Worm (Caenorhabditis elegans) whole organism, young adult: Measurements from ENCODE around the gene str-121.

Experiments used
- ama-1 ChIP-seq, 3 experiments: fragments of 150-350 bp in 1 of 3; sonication (generic microtip) in 2 of 3; optimal IDR thresholded peaks; 2 replicates each; lab custom pipeline; 2014 to 2018; ENCODE audit warnings: missing biosample characterization in 2 of 3, missing genetic modification characterization in 2 of 3, missing genetic modification reagents in 2 of 3
- aptf-2 ChIP-seq: fragments of 200-800 bp; sonication (Bioruptor generic); conservative IDR thresholded peaks from 2 replicates; pipeline ENCODE4 v1.3.6; 2022; ENCODE audit warnings: missing genetic modification reagents, missing genetic modification characterization, missing compliant biosample characterization
- efl-1 ChIP-seq: fragments of 150-350 bp; optimal IDR thresholded peaks from 2 replicates; lab custom pipeline; 2014; ENCODE audit warnings: missing biosample characterization, missing genetic modification reagents, missing genetic modification characterization
- lin-35 ChIP-seq, 3 experiments: fragments of 150-350 bp in 2 of 3; sonication (generic microtip) in 1 of 3; optimal IDR thresholded peaks; 2 replicates each; lab custom pipeline; 2014 to 2018; ENCODE audit warnings: missing biosample characterization in 3 of 3, missing genetic modification characterization in 3 of 3, missing genetic modification reagents in 3 of 3
- sea-2 ChIP-seq: fragments of 200-800 bp; sonication (Bioruptor generic); IDR thresholded peaks from 2 replicates; pipeline ENCODE4 v1.3.6; 2022; ENCODE audit warnings: missing genetic modification characterization, missing compliant biosample characterization
- unc-62 ChIP-seq: fragments of 150-350 bp; optimal IDR thresholded peaks from 2 replicates; lab custom pipeline; 2014; ENCODE audit warnings: missing biosample characterization, missing genetic modification reagents, missing genetic modification characterization

DNA sequence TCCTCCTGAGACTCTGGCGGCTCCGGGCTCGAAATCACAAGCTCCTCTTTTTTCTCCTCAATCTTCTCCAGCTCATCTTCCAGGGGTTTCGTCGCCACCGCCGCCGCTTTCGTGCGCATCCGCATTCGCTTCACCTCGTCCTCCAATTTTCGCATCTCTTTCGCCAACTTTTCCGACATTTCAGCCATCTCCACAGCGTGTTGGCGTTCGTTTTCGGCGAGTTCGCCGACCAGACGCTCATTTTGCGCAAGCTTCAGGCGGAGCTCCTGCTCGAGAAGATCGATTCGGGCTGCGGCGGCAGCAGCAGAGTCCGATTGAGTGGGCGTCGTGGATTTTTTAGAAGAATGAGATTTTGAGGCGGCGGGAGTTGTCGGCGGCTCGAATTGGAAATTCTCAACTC, 48.8 kb upstream of the str-121 start:
- TF ChIP-seq sea-2 (GFP tag; lab: Robert Waterston, UW) = no peak
- TF ChIP-seq ama-1 (optimal IDR thresholded peaks at IDR 0.05; lab: Kevin White, UChicago) = no peak
- TF ChIP-seq ama-1 (GFP tag; optimal IDR thresholded peaks at IDR 0.05; lab: Kevin White, UChicago) = no peak
- TF ChIP-seq unc-62 (GFP tag; lab: Kevin White, UChicago) = no peak
- TF ChIP-seq lin-35 (GFP tag; optimal IDR thresholded peaks at IDR 0.05; lab: Kevin White, UChicago) = no peak
- TF ChIP-seq efl-1 (GFP tag; lab: Kevin White, UChicago) = no peak
- TF ChIP-seq aptf-2 (GFP tag; lab: Robert Waterston, UW) = no peak
